Fruit fly (Drosophila melanogaster): ENCODE measurements around the gene CG13946.

CG13946 gene

DNA sequence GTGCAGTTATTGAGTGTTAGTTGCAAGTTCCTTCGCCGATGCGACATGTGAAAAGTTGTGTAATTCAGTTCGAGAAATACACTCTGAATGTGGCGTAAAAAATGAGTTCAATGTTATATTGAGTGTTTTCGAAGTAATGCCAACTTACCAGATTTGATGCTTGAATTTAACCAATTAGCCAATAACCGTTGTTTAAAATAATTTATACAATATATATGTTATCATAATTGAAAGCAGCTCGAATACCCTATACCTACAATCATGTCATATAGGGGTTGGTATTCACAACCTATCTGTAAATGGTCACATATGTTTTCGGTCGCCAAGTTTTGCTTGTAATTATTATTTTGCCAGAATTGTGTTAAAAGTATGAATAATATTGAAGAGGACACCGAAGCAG, 33.9 kb downstream of the CG13946 start, which contains the start of gene Nnf1b:
Nnf1b (plus strand) TSS at position 301 of the 400 bp plus-strand sequence.
- TF ChIP-seq CG17801 (GFP tag; optimal IDR thresholded peaks at IDR 0.05; ENCODE audit: partially characterized antibody) = no peak

DNA sequence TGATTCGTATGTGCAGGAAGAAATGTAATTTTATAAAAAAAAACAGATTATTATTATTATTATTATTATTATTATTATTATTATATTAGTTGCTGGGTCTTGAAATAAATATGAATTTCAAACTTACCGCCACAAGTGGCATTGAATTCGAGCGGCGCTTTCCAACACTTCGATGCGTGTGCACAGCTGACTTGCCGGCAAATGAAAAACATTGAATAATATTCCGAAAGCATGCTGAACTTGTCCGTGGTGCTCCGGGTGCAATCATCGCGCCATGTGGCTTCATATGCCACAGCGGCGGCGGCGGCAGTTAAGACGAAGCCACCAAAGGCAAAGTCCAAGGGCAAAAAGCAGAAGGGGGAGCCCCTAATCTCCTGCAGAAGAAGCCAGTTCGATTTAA, 35.1 kb downstream of the CG13946 start, which contains the start of gene Dbp21E2:
Dbp21E2 (plus strand) TSS at position 180 of the 400 bp plus-strand sequence.
- no peak for TF ChIP-seq CG17801 (GFP tag; optimal IDR thresholded peaks at IDR 0.05; ENCODE audit: partially characterized antibody)

DNA sequence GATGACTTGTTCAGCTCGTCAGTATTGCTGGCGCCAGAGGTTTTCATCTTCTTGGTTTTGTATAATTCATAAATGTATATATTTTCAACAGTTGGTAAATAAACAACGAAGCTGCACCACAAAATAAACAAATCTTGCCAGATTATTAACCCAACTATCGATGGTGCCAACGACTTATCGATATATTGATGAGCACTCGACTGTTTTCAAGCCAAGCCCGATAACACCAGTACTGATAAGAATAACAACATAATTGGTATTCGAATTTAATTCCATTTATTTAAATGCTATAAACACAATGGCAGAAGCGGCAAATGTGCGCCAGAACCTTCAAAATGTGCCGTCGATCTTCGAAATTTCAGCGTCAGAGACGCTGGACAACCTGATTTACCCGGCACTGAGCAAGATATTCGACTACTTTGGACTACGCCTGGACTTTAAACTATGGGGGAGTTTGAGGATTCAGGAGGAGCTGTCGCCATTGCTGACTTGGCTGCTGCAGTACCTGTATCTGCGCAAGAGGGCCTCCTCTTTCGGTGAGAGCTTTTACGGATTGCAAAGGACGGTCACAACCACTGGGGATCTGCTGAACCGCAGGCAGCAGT, 39.6 kb downstream of the CG13946 start, which contains the start of the genes Saf6 and Pex12:
Saf6 (minus strand) TSS at position 166 of the 605 bp plus-strand sequence.
Pex12 (plus strand) TSS at position 209 of the 605 bp plus-strand sequence.
- TF ChIP-seq CG17801 (GFP tag; optimal IDR thresholded peaks at IDR 0.05; ENCODE audit: partially characterized antibody) = no peak

DNA sequence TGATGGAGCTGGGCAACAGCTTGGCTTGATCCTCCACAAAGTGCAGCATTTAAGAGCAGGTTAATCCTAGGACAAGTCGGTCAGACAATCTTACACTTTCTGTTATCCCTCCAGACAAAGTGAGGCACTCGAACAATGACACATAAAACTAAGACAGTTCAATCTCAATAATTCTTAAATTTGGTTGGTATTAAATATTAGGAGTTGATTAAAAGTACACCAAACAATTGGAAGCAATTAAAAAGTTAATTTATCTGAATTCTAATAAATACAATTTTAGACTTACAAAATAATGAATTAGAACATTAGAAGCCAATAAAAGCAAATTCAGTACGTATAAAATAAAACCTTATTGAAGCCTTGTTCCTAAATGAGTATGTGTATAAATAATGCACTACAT, 41.5 kb downstream of the CG13946 start, which contains the start of gene CG15880:
CG15880 (minus strand) TSS at position 101 of the 400 bp plus-strand sequence.
- TF ChIP-seq CG17801 (GFP tag; optimal IDR thresholded peaks at IDR 0.05; ENCODE audit: partially characterized antibody) = no peak

DNA sequence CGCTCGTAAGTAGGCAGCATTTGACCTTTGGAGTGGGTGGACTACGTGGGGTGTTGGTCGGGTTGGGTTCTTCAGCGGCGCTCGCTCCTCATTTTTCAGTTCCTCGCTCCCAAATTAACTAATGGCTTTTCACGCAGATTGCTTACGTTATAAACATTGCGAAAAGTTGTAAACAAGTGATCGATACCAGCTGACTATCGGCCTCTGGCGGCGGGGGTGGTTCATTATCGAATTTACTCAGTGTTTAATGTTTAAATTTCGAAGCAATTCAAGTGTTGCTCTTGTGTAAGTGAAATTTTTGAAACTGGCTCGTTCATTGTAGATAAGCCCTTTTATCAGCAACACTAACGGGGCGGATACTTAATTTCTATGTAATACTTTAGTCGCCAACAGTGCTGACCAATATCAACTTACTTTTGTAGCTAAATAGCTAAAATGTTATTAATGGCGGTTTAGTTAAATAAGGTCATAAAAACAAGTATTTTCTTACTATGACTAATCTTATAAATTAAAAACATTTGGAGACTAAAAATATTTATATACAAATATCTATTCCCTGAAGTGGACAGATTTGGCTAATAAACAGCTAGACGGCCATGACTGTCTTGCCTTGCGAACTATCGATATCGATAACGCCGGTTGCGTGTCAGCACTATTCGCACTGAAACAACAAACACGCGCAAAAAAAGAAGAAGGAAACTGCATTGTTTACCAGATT, 43.1 kb downstream of the CG13946 start, which contains the start of the genes PGAP2 and Clp:
PGAP2 (minus strand) TSS at position 194 of the 718 bp plus-strand sequence.
Clp (plus strand) TSS at position 650 of the 718 bp plus-strand sequence.
- TF ChIP-seq CG17801 (GFP tag; optimal IDR thresholded peaks at IDR 0.05; ENCODE audit: partially characterized antibody) = peak; percentile 57

DNA sequence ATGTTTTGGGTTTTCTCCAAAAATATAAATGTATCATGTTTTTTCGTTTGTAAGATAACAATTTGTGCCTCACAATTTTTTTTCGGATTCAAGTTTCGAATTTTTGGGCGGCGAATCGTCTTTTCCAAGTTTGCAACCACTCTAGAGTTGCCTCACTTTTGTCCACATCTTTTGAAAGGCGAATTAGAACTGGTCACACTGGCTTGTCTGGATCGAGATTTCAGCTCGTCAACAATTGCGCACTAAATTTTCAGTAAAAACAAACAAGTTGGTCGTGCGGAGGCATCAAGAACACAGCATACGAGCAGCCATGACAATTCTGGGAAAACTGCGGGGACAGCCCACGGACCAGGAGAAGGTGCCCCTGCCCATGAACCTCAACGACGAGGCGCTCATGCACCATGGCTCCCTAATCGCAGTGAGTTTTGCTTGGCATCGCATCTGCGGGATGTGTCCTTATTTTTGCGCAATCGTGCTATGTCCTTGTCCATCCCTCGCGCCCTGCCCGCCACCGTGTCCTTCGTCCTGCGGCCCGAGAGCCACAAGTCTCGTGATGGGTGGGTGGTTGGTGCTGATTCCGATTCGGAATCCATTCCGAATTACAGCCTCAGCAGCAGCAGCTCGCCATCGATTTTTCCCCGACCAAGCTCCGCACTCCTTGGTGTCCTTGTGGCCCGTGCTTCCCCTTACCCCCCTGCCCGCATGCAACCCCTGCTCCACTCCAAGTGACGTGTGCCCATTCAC, 45.1 kb downstream of the CG13946 start, which contains the start of gene CG3662:
CG3662 (plus strand) TSS at position 48 of the 744 bp plus-strand sequence.
- peak; percentile 57 for TF ChIP-seq CG17801 (GFP tag; optimal IDR thresholded peaks at IDR 0.05; ENCODE audit: partially characterized antibody)

DNA sequence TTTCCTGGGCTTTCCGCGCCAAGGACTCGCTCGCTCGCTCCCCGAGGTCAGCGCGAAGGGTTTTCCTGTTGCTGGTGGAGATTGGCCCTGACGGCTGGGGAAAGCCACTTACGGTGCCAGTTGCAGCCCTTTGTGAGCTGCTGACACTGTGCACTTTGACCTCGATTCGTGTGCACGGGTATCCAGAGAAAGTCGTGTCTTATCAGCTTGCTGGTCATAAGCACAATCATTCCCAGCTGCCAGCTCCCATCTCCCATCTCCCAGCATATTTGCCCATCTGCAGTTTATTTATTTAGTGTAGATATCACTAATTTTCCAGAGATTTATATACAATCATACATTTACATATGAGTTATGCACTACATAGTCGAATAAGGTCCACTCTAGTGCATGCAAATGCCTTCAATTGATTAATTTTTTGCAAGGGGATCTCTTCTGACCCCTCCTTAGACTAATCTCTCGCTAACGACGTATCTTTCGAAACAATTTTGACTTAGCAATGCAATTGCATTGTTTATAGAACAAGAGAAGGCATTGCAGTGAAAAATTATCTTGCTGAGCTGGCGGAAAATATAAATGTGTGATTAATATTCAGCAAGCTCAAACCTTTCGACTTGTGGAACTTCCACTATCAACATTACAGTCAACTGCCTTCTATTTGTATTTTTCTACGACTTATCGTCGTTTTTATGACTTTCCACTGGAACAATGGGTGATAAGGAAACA, 45.8 kb downstream of the CG13946 start:
- peak; percentile 12 for TF ChIP-seq CG17801 (GFP tag; optimal IDR thresholded peaks at IDR 0.05; ENCODE audit: partially characterized antibody)

DNA sequence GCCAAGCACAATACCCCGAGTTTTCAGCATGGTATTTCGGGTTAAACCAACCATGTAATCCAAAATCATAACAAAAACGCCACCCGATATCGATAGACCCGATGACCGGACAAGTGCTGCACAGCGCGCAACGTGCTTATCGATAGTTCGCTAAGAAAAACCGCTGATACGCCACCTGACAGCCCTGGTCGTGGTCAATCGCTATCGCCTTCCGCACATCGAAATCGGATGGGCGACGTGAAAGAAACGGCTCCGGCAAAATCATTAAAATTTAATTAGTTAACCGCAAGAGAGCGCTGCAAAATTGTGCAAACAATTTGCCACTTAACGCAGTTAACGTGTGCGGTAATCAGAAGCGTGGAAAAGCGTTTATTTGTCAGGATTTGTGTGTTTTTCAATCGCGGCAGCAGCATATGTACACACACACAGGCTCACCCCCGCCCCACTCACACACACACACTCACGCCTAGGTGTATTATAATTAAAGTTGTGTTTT, 49.5 kb downstream of the CG13946 start, which contains the start of the genes CG3862 and dock:
CG3862 (minus strand) TSS at position 94 of the 496 bp plus-strand sequence.
dock (plus strand) TSS at position 202 of the 496 bp plus-strand sequence.
- TF ChIP-seq CG17801 (GFP tag; optimal IDR thresholded peaks at IDR 0.05; ENCODE audit: partially characterized antibody) = peak; percentile 60

DNA sequence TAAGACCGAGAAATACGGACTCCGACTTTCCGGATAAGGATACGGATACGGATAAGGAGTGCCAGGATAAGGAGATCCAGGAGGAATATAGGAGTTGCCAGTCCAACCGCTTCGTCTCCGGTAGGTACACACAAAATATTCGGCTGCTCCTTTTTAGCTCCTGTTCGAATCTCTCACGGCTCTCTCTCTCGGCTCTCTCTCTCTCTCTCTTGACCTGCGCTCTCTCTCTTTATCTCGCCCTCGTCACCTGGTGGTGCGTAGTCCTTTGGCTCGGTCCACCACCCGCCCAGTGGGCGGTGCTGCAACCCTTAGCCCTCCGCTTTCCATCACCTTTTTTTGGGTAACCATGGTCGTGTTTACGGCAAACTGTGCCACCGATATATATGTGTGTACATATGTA, 50.1 kb downstream of the CG13946 start:
- no peak for TF ChIP-seq CG17801 (GFP tag; optimal IDR thresholded peaks at IDR 0.05; ENCODE audit: partially characterized antibody)

All from ovary, adult (tissue).